Worm (Caenorhabditis elegans) whole organism, L2 larva: ENCODE measurements around the gene Y42H9AR.4.

Experiments used
- C34F6.9 ChIP-seq: fragments of 150-350 bp; optimal IDR thresholded peaks from 2 replicates; lab custom pipeline; 2014; ENCODE audit warnings: missing biosample characterization, missing genetic modification characterization
- F13H6.1 ChIP-seq: sonication (generic microtip); optimal IDR thresholded peaks from 2 replicates; lab custom pipeline; 2016; ENCODE audit warnings: missing genetic modification characterization, missing compliant biosample characterization
- R02D3.7 ChIP-seq: fragments of 150-350 bp; optimal IDR thresholded peaks from 2 replicates; lab custom pipeline; 2014; ENCODE audit warnings: missing biosample characterization, missing genetic modification characterization
- Y55F3AM.14 ChIP-seq: fragments of 200-800 bp; sonication (Bioruptor generic); optimal IDR thresholded peaks from 2 replicates; lab custom pipeline; 2018; ENCODE audit warnings: mild to moderate bottlenecking, missing genetic modification characterization, missing compliant biosample characterization
- ZK546.5 ChIP-seq: sonication (generic microtip); optimal IDR thresholded peaks from 2 replicates; lab custom pipeline; 2017; ENCODE audit warnings: missing biosample characterization, missing genetic modification characterization
- blmp-1 ChIP-seq: sonication (generic microtip); optimal IDR thresholded peaks from 2 replicates; lab custom pipeline; 2017; ENCODE audit warnings: missing genetic modification characterization, mild to moderate bottlenecking, missing compliant biosample characterization, antibody characterized with exemption, moderate library complexity; ENCODE audit not compliant: insufficient read depth
- ceh-82 ChIP-seq: fragments of 150-350 bp; optimal IDR thresholded peaks from 2 replicates; lab custom pipeline; 2014; ENCODE audit warnings: missing biosample characterization, missing genetic modification characterization
- crh-2 ChIP-seq: sonication (generic microtip); optimal IDR thresholded peaks from 2 replicates; lab custom pipeline; 2017; ENCODE audit warnings: missing biosample characterization, missing genetic modification characterization
- dmd-4 ChIP-seq: sonication (generic microtip); optimal IDR thresholded peaks from 2 replicates; lab custom pipeline; 2017; ENCODE audit warnings: missing biosample characterization, missing genetic modification characterization
- egl-27 ChIP-seq: sonication (generic microtip); optimal IDR thresholded peaks from 3 replicates; lab custom pipeline; 2017; ENCODE audit warnings: missing biosample characterization, missing genetic modification reagents, missing genetic modification characterization
- elt-1 ChIP-seq: fragments of 150-350 bp; optimal IDR thresholded peaks from 2 replicates; lab custom pipeline; 2014; ENCODE audit warnings: missing biosample characterization, missing genetic modification characterization
- fos-1 ChIP-seq: fragments of 150-350 bp; optimal IDR thresholded peaks from 2 replicates; lab custom pipeline; 2014; ENCODE audit warnings: missing biosample characterization, missing genetic modification characterization
- gmeb-1 ChIP-seq: fragments of 150-350 bp; optimal IDR thresholded peaks from 2 replicates; lab custom pipeline; 2014; ENCODE audit warnings: missing biosample characterization, missing genetic modification characterization
- lin-13 ChIP-seq: fragments of 150-350 bp; optimal IDR thresholded peaks from 2 replicates; lab custom pipeline; 2014; ENCODE audit warnings: missing biosample characterization, missing genetic modification reagents, missing genetic modification characterization
- lin-39 ChIP-seq: fragments of 150-350 bp; optimal IDR thresholded peaks from 2 replicates; lab custom pipeline; 2014; ENCODE audit warnings: missing biosample characterization, missing genetic modification reagents, missing genetic modification characterization
- lsy-2 ChIP-seq, 2 experiments: fragments of 150-350 bp in 1 of 2; sonication (generic microtip) in 1 of 2; optimal IDR thresholded peaks; 2 replicates each; lab custom pipeline; 2014 to 2017; ENCODE audit warnings: missing biosample characterization in 2 of 2, missing genetic modification characterization in 2 of 2
- mab-5 ChIP-seq: fragments of 150-350 bp; optimal IDR thresholded peaks from 2 replicates; lab custom pipeline; 2014; ENCODE audit warnings: missing biosample characterization, missing genetic modification characterization
- mbf-1 ChIP-seq: sonication (generic microtip); optimal IDR thresholded peaks from 2 replicates; lab custom pipeline; 2017; ENCODE audit warnings: missing biosample characterization, missing genetic modification characterization
- mdl-1 ChIP-seq, 2 experiments: fragments of 150-350 bp in 1 of 2; sonication (generic microtip) in 1 of 2; optimal IDR thresholded peaks; 2 replicates each; lab custom pipeline; 2017; ENCODE audit warnings: missing biosample characterization in 2 of 2, missing genetic modification characterization in 2 of 2
- nhr-10 ChIP-seq: sonication (generic microtip); optimal IDR thresholded peaks from 2 replicates; lab custom pipeline; 2017; ENCODE audit warnings: missing biosample characterization, missing genetic modification characterization
- nhr-11 ChIP-seq: fragments of 150-350 bp; optimal IDR thresholded peaks from 2 replicates; lab custom pipeline; 2014; ENCODE audit warnings: missing biosample characterization, missing genetic modification characterization
- nhr-12 ChIP-seq: fragments of 150-350 bp; optimal IDR thresholded peaks from 2 replicates; lab custom pipeline; 2014; ENCODE audit warnings: missing biosample characterization, missing genetic modification characterization
- nhr-129 ChIP-seq: fragments of 150-350 bp; optimal IDR thresholded peaks from 2 replicates; lab custom pipeline; 2014; ENCODE audit warnings: missing biosample characterization, missing genetic modification characterization
- nhr-21 ChIP-seq: fragments of 150-350 bp; optimal IDR thresholded peaks from 2 replicates; lab custom pipeline; 2014; ENCODE audit warnings: missing biosample characterization, missing genetic modification characterization
- nhr-237 ChIP-seq: fragments of 150-350 bp; optimal IDR thresholded peaks from 2 replicates; lab custom pipeline; 2014; ENCODE audit warnings: missing biosample characterization, missing genetic modification characterization
- nhr-25 ChIP-seq: fragments of 150-350 bp; sonication (generic microtip); optimal IDR thresholded peaks from 3 replicates; lab custom pipeline; 2014; ENCODE audit warnings: missing biosample characterization, missing genetic modification characterization
- nhr-77 ChIP-seq: fragments of 150-350 bp; optimal IDR thresholded peaks from 2 replicates; lab custom pipeline; 2014; ENCODE audit warnings: missing biosample characterization, missing genetic modification characterization
- skn-1 ChIP-seq: sonication (generic microtip); optimal IDR thresholded peaks from 2 replicates; lab custom pipeline; 2017; ENCODE audit warnings: missing biosample characterization, missing genetic modification characterization
- sma-3 ChIP-seq: sonication (generic microtip); optimal IDR thresholded peaks from 2 replicates; lab custom pipeline; 2016; ENCODE audit warnings: missing genetic modification reagents, missing genetic modification characterization, missing compliant biosample characterization
- sma-9 ChIP-seq, 2 experiments: fragments of 150-350 bp in 1 of 2; sonication (generic microtip) in 1 of 2; optimal IDR thresholded peaks; 2 replicates each; lab custom pipeline; 2014 to 2016; ENCODE audit warnings: missing genetic modification characterization in 2 of 2, mild to moderate bottlenecking in 1 of 2, missing biosample characterization in 1 of 2, missing compliant biosample characterization in 1 of 2, missing genetic modification reagents in 1 of 2, moderate library complexity in 1 of 2
- snpc-4 ChIP-seq: fragments of 150-350 bp; optimal IDR thresholded peaks from 2 replicates; lab custom pipeline; 2014; ENCODE audit warnings: missing biosample characterization, missing genetic modification characterization
- unc-39 ChIP-seq: fragments of 150-350 bp; optimal IDR thresholded peaks from 2 replicates; lab custom pipeline; 2014; ENCODE audit warnings: missing biosample characterization, missing genetic modification characterization
- zag-1 ChIP-seq: fragments of 150-350 bp; optimal IDR thresholded peaks from 2 replicates; lab custom pipeline; 2014; ENCODE audit warnings: missing biosample characterization, missing genetic modification characterization
- ztf-11 ChIP-seq: sonication (generic microtip); optimal IDR thresholded peaks from 2 replicates; lab custom pipeline; 2017; ENCODE audit warnings: missing biosample characterization, missing genetic modification characterization
- ztf-4 ChIP-seq: fragments of 150-350 bp; optimal IDR thresholded peaks from 2 replicates; lab custom pipeline; 2014; ENCODE audit warnings: missing biosample characterization, missing genetic modification characterization

Y42H9AR.4 gene

ce11 chrIV:8153163-8153562, 41.1 kb upstream of the Y42H9AR.4 start:
- TF ChIP-seq nhr-12 (tag; lab: Kevin White, UChicago) (no peak), sma-3 (GFP tag; lab: Kevin White, UChicago) (no peak), mbf-1 (no peak), lin-13 (GFP tag; lab: Kevin White, UChicago) (no peak), nhr-237 (tag; lab: Kevin White, UChicago) (no peak), lin-39 (tag; lab: Kevin White, UChicago) (no peak), nhr-10 (tag; lab: Kevin White, UChicago) (no peak), ZK546.5 (no peak), ztf-4 (no peak), ztf-11 (no peak), blmp-1 (tag; lab: Kevin White, UChicago) (no peak), unc-39 (tag; lab: Kevin White, UChicago) (no peak)

- TF ChIP-seq fos-1 (peak; percentile 56), sma-9 (GFP tag; optimal IDR thresholded peaks at IDR 0.05; lab: Kevin White, UChicago) (no peak), sma-9 (tag; optimal IDR thresholded peaks at IDR 0.05; lab: Kevin White, UChicago) (no peak)
Observed at ce11 chrIV:8152688-8153087, 40.7 kb upstream of the Y42H9AR.4 start.

ce11 chrIV:8152145-8152544, 40.1 kb upstream of the Y42H9AR.4 start, which contains the start of gene faah-2:
faah-2 (plus strand) TSS chrIV:8152445.
- no peak for TF ChIP-seq nhr-21 (tag; lab: Kevin White, UChicago)
- no peak for TF ChIP-seq zag-1
- no peak for TF ChIP-seq lin-13 (GFP tag; lab: Kevin White, UChicago)
- TF ChIP-seq sma-3 (GFP tag; lab: Kevin White, UChicago), result no peak
- TF ChIP-seq crh-2 (tag; lab: Kevin White, UChicago), result no peak
- no peak for TF ChIP-seq nhr-10 (tag; lab: Kevin White, UChicago)
- TF ChIP-seq sma-9 (GFP tag; optimal IDR thresholded peaks at IDR 0.05; lab: Kevin White, UChicago), result no peak
- TF ChIP-seq sma-9 (tag; optimal IDR thresholded peaks at IDR 0.05; lab: Kevin White, UChicago), result no peak
- no peak for TF ChIP-seq ceh-82 (tag; lab: Kevin White, UChicago)
- TF ChIP-seq egl-27 (tag; lab: Kevin White, UChicago), result no peak
- TF ChIP-seq nhr-12 (tag; lab: Kevin White, UChicago), result no peak
- no peak for TF ChIP-seq ztf-11
- no peak for TF ChIP-seq nhr-11 (tag; lab: Kevin White, UChicago)
- TF ChIP-seq mab-5, result no peak
- no peak for TF ChIP-seq lsy-2 (tag; optimal IDR thresholded peaks at IDR 0.05; lab: Kevin White, UChicago)

- TF ChIP-seq lsy-2 (tag; optimal IDR thresholded peaks at IDR 0.05; lab: Kevin White, UChicago), result peak in 1 of 2 experiments; percentile 1
- no peak for TF ChIP-seq dmd-4 (tag; lab: Kevin White, UChicago)
- peak; percentile 64 for TF ChIP-seq crh-2 (tag; lab: Kevin White, UChicago)
- peak; percentile 75 for TF ChIP-seq fos-1
- no peak for TF ChIP-seq nhr-77 (tag; lab: Kevin White, UChicago)
- peak; percentile 11 for TF ChIP-seq skn-1 (tag; lab: Kevin White, UChicago)
- peak; percentile 10 for TF ChIP-seq F13H6.1 (tag; lab: Kevin White, UChicago)
- TF ChIP-seq Y55F3AM.14 (GFP tag; lab: Kevin White, UChicago), result no peak
- TF ChIP-seq sma-9 (GFP tag; optimal IDR thresholded peaks at IDR 0.05; lab: Kevin White, UChicago), result peak; percentile 65
- TF ChIP-seq sma-9 (tag; optimal IDR thresholded peaks at IDR 0.05; lab: Kevin White, UChicago), result no peak
Observed at ce11 chrIV:8151721-8152120, 39.7 kb upstream of the Y42H9AR.4 start.

- TF ChIP-seq nhr-12 (tag; lab: Kevin White, UChicago) (no peak), elt-1 (tag; lab: Kevin White, UChicago) (no peak), snpc-4 (no peak), nhr-10 (tag; lab: Kevin White, UChicago) (no peak), R02D3.7 (tag; lab: Kevin White, UChicago) (no peak)
- TF ChIP-seq, all 48 proteins: peak for 0
Observed at ce11 chrIV:8148494-8148893, 36.5 kb upstream of the Y42H9AR.4 start, which contains the start of gene pmk-1. pmk-1 (plus strand) TSS chrIV:8148794.

- TF ChIP-seq nhr-11 (tag; lab: Kevin White, UChicago) (no peak), lin-13 (GFP tag; lab: Kevin White, UChicago) (no peak), nhr-25 (tag; lab: Kevin White, UChicago) (peak; percentile 86), C34F6.9 (tag; lab: Kevin White, UChicago) (peak; percentile 44), nhr-129 (tag; lab: Kevin White, UChicago) (peak; percentile 42), crh-2 (tag; lab: Kevin White, UChicago) (peak; percentile 53), mab-5 (no peak), lsy-2 (tag; optimal IDR thresholded peaks at IDR 0.05; lab: Kevin White, UChicago) (peak in 1 of 2 experiments; percentile 11), nhr-21 (tag; lab: Kevin White, UChicago) (peak; percentile 31), mdl-1 (tag; optimal IDR thresholded peaks at IDR 0.05; lab: Kevin White, UChicago) (peak; percentile 60 to 69), sma-9 (GFP tag; optimal IDR thresholded peaks at IDR 0.05; lab: Kevin White, UChicago) (peak; percentile 47), sma-9 (tag; optimal IDR thresholded peaks at IDR 0.05; lab: Kevin White, UChicago) (no peak), fos-1 (peak; percentile 19), gmeb-1 (tag; lab: Kevin White, UChicago) (peak; percentile 29), F13H6.1 (tag; lab: Kevin White, UChicago) (peak; percentile 28)
- TF ChIP-seq, all 48 proteins: peak for 11
Observed at ce11 chrIV:8146283-8146682, 34.3 kb upstream of the Y42H9AR.4 start.
